Worm (Caenorhabditis elegans) whole organism, young adult: Measurements from ENCODE around the gene K08H2.5.

Source experiments
- B0035.1 ChIP-seq: sonication (generic microtip); optimal IDR thresholded peaks from 2 replicates; lab custom pipeline; 2016; ENCODE audit warnings: missing genetic modification characterization, mild to moderate bottlenecking, missing compliant biosample characterization, missing genotype, missing genetic modification reagents
- B0261.1 ChIP-seq: sonication (generic microtip); optimal IDR thresholded peaks from 2 replicates; lab custom pipeline; 2016; ENCODE audit warnings: mild to moderate bottlenecking, missing genetic modification characterization, moderate library complexity, missing compliant biosample characterization
- B0336.3 ChIP-seq: fragments of 200-800 bp; sonication (Bioruptor generic); IDR thresholded peaks from 2 replicates; pipeline ENCODE4 v1.3.6; 2022; ENCODE audit warnings: missing genetic modification characterization, missing compliant biosample characterization
- C06A6.2 ChIP-seq: fragments of 200-800 bp; sonication (Bioruptor generic); conservative IDR thresholded peaks from 2 replicates; pipeline ENCODE4 v1.3.6; 2022; ENCODE audit warnings: missing genetic modification characterization, missing compliant biosample characterization
- D2030.7 ChIP-seq: fragments of 200-800 bp; sonication (Bioruptor generic); IDR thresholded peaks from 2 replicates; pipeline ENCODE4 v1.3.6; 2022; ENCODE audit warnings: missing genetic modification reagents, missing genetic modification characterization, missing compliant biosample characterization
- F23B12.7 ChIP-seq: sonication (generic microtip); optimal IDR thresholded peaks from 2 replicates; lab custom pipeline; 2017; ENCODE audit warnings: missing genetic modification characterization, mild to moderate bottlenecking, missing compliant biosample characterization, antibody characterized with exemption, moderate library complexity; ENCODE audit not compliant: insufficient read depth
- F33H1.4 ChIP-seq: fragments of 200-800 bp; sonication (Bioruptor generic); IDR thresholded peaks from 2 replicates; pipeline ENCODE4 v1.3.6; 2022; ENCODE audit warnings: missing genetic modification reagents, missing genetic modification characterization, missing compliant biosample characterization
- F37B4.10 ChIP-seq: fragments of 200-800 bp; sonication (Bioruptor generic); IDR thresholded peaks from 2 replicates; pipeline ENCODE4 v1.3.6; 2022; ENCODE audit warnings: missing genetic modification characterization, missing compliant biosample characterization
- F52B5.7 ChIP-seq: sonication (generic microtip); optimal IDR thresholded peaks from 2 replicates; lab custom pipeline; 2016; ENCODE audit warnings: mild to moderate bottlenecking, missing genetic modification characterization, missing compliant biosample characterization
- T07F8.4 ChIP-seq: sonication (generic microtip); optimal IDR thresholded peaks from 2 replicates; lab custom pipeline; 2016; ENCODE audit warnings: mild to moderate bottlenecking, missing genetic modification characterization, moderate library complexity, missing compliant biosample characterization
- Y53F4B.3 ChIP-seq: fragments of 200-800 bp; sonication (Bioruptor generic); IDR thresholded peaks from 2 replicates; pipeline ENCODE4 v1.3.6; 2022; ENCODE audit warnings: missing genetic modification reagents, missing genetic modification characterization, missing compliant biosample characterization
- Y56A3A.18 ChIP-seq: fragments of 200-800 bp; sonication (Bioruptor generic); IDR thresholded peaks from 2 replicates; pipeline ENCODE4 v1.3.6; 2022; ENCODE audit warnings: missing genetic modification reagents, missing genetic modification characterization, missing compliant biosample characterization
- Y79H2A.3 ChIP-seq: fragments of 200-800 bp; sonication (Bioruptor generic); conservative IDR thresholded peaks from 2 replicates; pipeline ENCODE4 v1.3.6; 2022; ENCODE audit warnings: missing genetic modification reagents, missing genetic modification characterization, missing compliant biosample characterization
- ZK185.1 ChIP-seq: sonication (generic microtip); optimal IDR thresholded peaks from 2 replicates; lab custom pipeline; 2016; ENCODE audit warnings: mild to moderate bottlenecking, missing genetic modification characterization, missing compliant biosample characterization; ENCODE audit not compliant: poor library complexity, severe bottlenecking
- aptf-3 ChIP-seq: fragments of 200-800 bp; sonication (Bioruptor generic); IDR thresholded peaks from 2 replicates; pipeline ENCODE4 v1.3.6; 2022; ENCODE audit warnings: missing genetic modification characterization, missing compliant biosample characterization
- atf-7 ChIP-seq: sonication (generic microtip); optimal IDR thresholded peaks from 2 replicates; lab custom pipeline; 2017; ENCODE audit warnings: mild to moderate bottlenecking, missing genetic modification characterization, missing compliant biosample characterization
- athp-1 ChIP-seq: sonication (generic microtip); optimal IDR thresholded peaks from 2 replicates; lab custom pipeline; 2017; ENCODE audit warnings: mild to moderate bottlenecking, missing genetic modification characterization, missing compliant biosample characterization
- attf-6 ChIP-seq: fragments of 200-800 bp; sonication (Bioruptor generic); IDR thresholded peaks from 2 replicates; pipeline ENCODE4 v1.3.6; 2022; ENCODE audit warnings: missing genetic modification reagents, missing genetic modification characterization, missing compliant biosample characterization
- ccch-3 ChIP-seq: fragments of 200-800 bp; sonication (Bioruptor generic); optimal IDR thresholded peaks from 2 replicates; lab custom pipeline; 2018; ENCODE audit warnings: mild to moderate bottlenecking, missing genetic modification characterization, missing compliant biosample characterization
- ceh-27 ChIP-seq: fragments of 200-800 bp; sonication (Bioruptor generic); optimal IDR thresholded peaks from 2 replicates; lab custom pipeline; 2018; ENCODE audit warnings: mild to moderate bottlenecking, missing genetic modification characterization, moderate library complexity, missing compliant biosample characterization
- ceh-40 ChIP-seq: fragments of 200-800 bp; sonication (Bioruptor generic); IDR thresholded peaks from 2 replicates; pipeline ENCODE4 v1.3.6; 2022; ENCODE audit warnings: missing genetic modification characterization, missing compliant biosample characterization
- ceh-79 ChIP-seq: sonication (generic microtip); optimal IDR thresholded peaks from 2 replicates; lab custom pipeline; 2017; ENCODE audit warnings: mild to moderate bottlenecking, missing genetic modification characterization, missing compliant biosample characterization
- dox-1 ChIP-seq: fragments of 200-800 bp; sonication (Bioruptor generic); IDR thresholded peaks from 2 replicates; pipeline ENCODE4 v1.3.6; 2022; ENCODE audit warnings: missing genetic modification reagents, missing genetic modification characterization, missing compliant biosample characterization
- efl-1 ChIP-seq: fragments of 150-350 bp; optimal IDR thresholded peaks from 2 replicates; lab custom pipeline; 2014; ENCODE audit warnings: missing biosample characterization, missing genetic modification reagents, missing genetic modification characterization
- ekl-4 ChIP-seq: fragments of 200-800 bp; sonication (Bioruptor generic); IDR thresholded peaks from 2 replicates; pipeline ENCODE4 v1.3.6; 2022; ENCODE audit warnings: missing genetic modification reagents, missing genetic modification characterization, missing compliant biosample characterization
- hlh-26 ChIP-seq: fragments of 200-800 bp; sonication (Bioruptor generic); conservative IDR thresholded peaks from 2 replicates; pipeline ENCODE4 v1.3.6; 2022; ENCODE audit warnings: missing genetic modification reagents, missing genetic modification characterization, missing compliant biosample characterization
- hmg-1.2 ChIP-seq: fragments of 200-800 bp; sonication (Bioruptor generic); IDR thresholded peaks from 2 replicates; pipeline ENCODE4 v1.3.6; 2022; ENCODE audit warnings: missing genetic modification reagents, missing genetic modification characterization, missing compliant biosample characterization
- hsf-1 ChIP-seq: fragments of 200-800 bp; sonication (Bioruptor generic); IDR thresholded peaks from 2 replicates; pipeline ENCODE4 v1.3.6; 2022; ENCODE audit warnings: missing genetic modification reagents, missing genetic modification characterization, missing compliant biosample characterization
- lin-26 ChIP-seq: fragments of 200-800 bp; sonication (Bioruptor generic); IDR thresholded peaks from 2 replicates; pipeline ENCODE4 v1.3.6; 2022; ENCODE audit warnings: missing genetic modification reagents, missing genetic modification characterization, missing compliant biosample characterization
- lsl-1 ChIP-seq: fragments of 200-800 bp; sonication (Bioruptor generic); optimal IDR thresholded peaks from 2 replicates; lab custom pipeline; 2018; ENCODE audit warnings: mild to moderate bottlenecking, missing genetic modification characterization, moderate library complexity, missing compliant biosample characterization
- mes-4 ChIP-seq: sonication (generic microtip); optimal IDR thresholded peaks from 2 replicates; lab custom pipeline; 2016; ENCODE audit warnings: missing genotype, missing genetic modification characterization, missing compliant biosample characterization
- mxl-1 ChIP-seq: sonication (generic microtip); optimal IDR thresholded peaks from 2 replicates; lab custom pipeline; 2016; ENCODE audit warnings: missing genetic modification characterization, missing compliant biosample characterization
- nfya-2 ChIP-seq: fragments of 200-800 bp; sonication (Bioruptor generic); IDR thresholded peaks from 2 replicates; pipeline ENCODE4 v1.3.6; 2022; ENCODE audit warnings: missing genetic modification reagents, missing genetic modification characterization, missing compliant biosample characterization
- nhr-27 ChIP-seq: fragments of 200-800 bp; sonication (Bioruptor generic); optimal IDR thresholded peaks from 2 replicates; lab custom pipeline; 2018; ENCODE audit warnings: mild to moderate bottlenecking, missing genetic modification characterization, moderate library complexity, missing compliant biosample characterization
- nhr-80 ChIP-seq: sonication (generic microtip); optimal IDR thresholded peaks from 2 replicates; lab custom pipeline; 2016; ENCODE audit warnings: missing genetic modification characterization, missing compliant biosample characterization
- rcor-1 ChIP-seq: fragments of 200-800 bp; sonication (Bioruptor generic); IDR thresholded peaks from 2 replicates; pipeline ENCODE4 v1.3.6; 2022; ENCODE audit warnings: missing genetic modification reagents, missing genetic modification characterization, missing compliant biosample characterization
- rec-8 ChIP-seq, 2 experiments: sonication (generic microtip); optimal IDR thresholded peaks; 2 replicates each; lab custom pipeline; 2016; ENCODE audit warnings: mild to moderate bottlenecking in 2 of 2, missing genetic modification characterization in 2 of 2, missing genetic modification reagents in 2 of 2, missing genotype in 2 of 2, missing biosample characterization in 1 of 2, missing compliant biosample characterization in 1 of 2, moderate library complexity in 1 of 2
- repo-1 ChIP-seq: sonication (generic microtip); optimal IDR thresholded peaks from 2 replicates; lab custom pipeline; 2017; ENCODE audit warnings: mild to moderate bottlenecking, missing genetic modification characterization, missing compliant biosample characterization
- rpc-1 ChIP-seq, 2 experiments: fragments of 150-350 bp in 1 of 2; sonication (generic microtip) in 1 of 2; optimal IDR thresholded peaks; 2 replicates each; lab custom pipeline; 2014 to 2018; ENCODE audit warnings: missing biosample characterization in 1 of 2, missing genetic modification characterization in 1 of 2, missing genetic modification reagents in 1 of 2, missing genotype in 1 of 2
- snpc-4 ChIP-seq, 5 experiments: fragments of 150-350 bp in 1 of 5; sonication (generic microtip) in 4 of 5; optimal IDR thresholded peaks; 2 replicates each; lab custom pipeline; 2014 to 2018; ENCODE audit warnings: missing genetic modification characterization in 5 of 5, missing biosample characterization in 3 of 5, antibody characterized with exemption in 2 of 5, mild to moderate bottlenecking in 2 of 5, missing compliant biosample characterization in 2 of 5, missing genotype in 2 of 5, moderate library complexity in 2 of 5, missing genetic modification reagents in 1 of 5
- sptf-2 ChIP-seq: fragments of 200-800 bp; sonication (Bioruptor generic); optimal IDR thresholded peaks from 2 replicates; lab custom pipeline; 2018; ENCODE audit warnings: mild to moderate bottlenecking, missing genetic modification characterization, missing compliant biosample characterization
- unc-130 ChIP-seq: sonication (generic microtip); optimal IDR thresholded peaks from 2 replicates; lab custom pipeline; 2016; ENCODE audit warnings: missing genetic modification reagents, missing genetic modification characterization, missing compliant biosample characterization
- xnd-1 ChIP-seq: sonication (generic microtip); optimal IDR thresholded peaks from 2 replicates; lab custom pipeline; 2016; ENCODE audit warnings: missing genotype, missing genetic modification reagents, missing genetic modification characterization, missing compliant biosample characterization
- zim-3 ChIP-seq: sonication (generic microtip); optimal IDR thresholded peaks from 2 replicates; lab custom pipeline; 2017; ENCODE audit warnings: mild to moderate bottlenecking, missing genetic modification characterization, moderate library complexity, missing compliant biosample characterization
- ztf-18 ChIP-seq: sonication (generic microtip); optimal IDR thresholded peaks from 2 replicates; lab custom pipeline; 2016; ENCODE audit warnings: missing genotype, mild to moderate bottlenecking, missing genetic modification characterization, missing compliant biosample characterization
- ztf-26 ChIP-seq: sonication (generic microtip); optimal IDR thresholded peaks from 2 replicates; lab custom pipeline; 2017; ENCODE audit warnings: missing genetic modification characterization, missing compliant biosample characterization

K08H2.5 gene

ce11 chrX:13284091-13284490, 42.0 kb upstream of the K08H2.5 start, which contains the start of gene cyp-14A4:
Gene cyp-14A4 (minus strand): TSS chrX:13284197.
- TF ChIP-seq lsl-1 (GFP tag; lab: Kevin White, UChicago) (no peak), xnd-1 (tag; lab: Kevin White, UChicago) (no peak), rec-8 (tag; optimal IDR thresholded peaks at IDR 0.05; lab: Kevin White, UChicago) (no peak), F33H1.4 (GFP tag; lab: Robert Waterston, UW) (no peak), nfya-2 (GFP tag; lab: Robert Waterston, UW) (no peak), nhr-27 (no peak), rcor-1 (GFP tag; lab: Robert Waterston, UW) (no peak), hlh-26 (GFP tag; lab: Robert Waterston, UW) (no peak)

ce11 chrX:13283462-13283861, 41.3 kb upstream of the K08H2.5 start:
- TF ChIP-seq Y56A3A.18 (GFP tag; lab: Robert Waterston, UW), result peak; percentile 57; the same call in 1 of the 2 replicates
- TF ChIP-seq ceh-40 (GFP tag; lab: Robert Waterston, UW), result 0 out of 2 replicates have a peak, but pooled peaks have one; percentile 27
- TF ChIP-seq mes-4 (tag; lab: Kevin White, UChicago), result peak; percentile 51
- TF ChIP-seq efl-1, result no peak
- peak; percentile 13 for TF ChIP-seq unc-130 (GFP tag; lab: Kevin White, UChicago)
- peak; percentile 18 for TF ChIP-seq ccch-3 (GFP tag; lab: Kevin White, UChicago)
- TF ChIP-seq snpc-4 (GFP tag; optimal IDR thresholded peaks at IDR 0.05; lab: Kevin White, UChicago), result peak; percentile 11
- peak in 1 of 4 experiments; percentile 34 for TF ChIP-seq snpc-4 (tag; optimal IDR thresholded peaks at IDR 0.05; lab: Kevin White, UChicago)
- peak; percentile 22; the same call in 1 of the 2 replicates for TF ChIP-seq rcor-1 (GFP tag; lab: Robert Waterston, UW)
- TF ChIP-seq B0261.1, result peak; percentile 83
- peak; percentile 81 for TF ChIP-seq mxl-1 (tag; lab: Kevin White, UChicago)
- no peak for TF ChIP-seq dox-1 (GFP tag; lab: Robert Waterston, UW)
- TF ChIP-seq athp-1 (tag; lab: Kevin White, UChicago), result peak; percentile 23
- no peak for TF ChIP-seq F37B4.10
- TF ChIP-seq ztf-18 (tag; lab: Kevin White, UChicago), result peak; percentile 65
- TF ChIP-seq atf-7 (tag; lab: Kevin White, UChicago), result no peak
- TF ChIP-seq Y79H2A.3 (GFP tag; lab: Robert Waterston, UW), result no peak
- TF ChIP-seq ztf-26 (tag; lab: Kevin White, UChicago), result peak; percentile 16
- peak; percentile 63 for TF ChIP-seq T07F8.4 (tag; lab: Kevin White, UChicago)
- peak; percentile 70; the same call in 1 of the 2 replicates for TF ChIP-seq aptf-3 (GFP tag; lab: Robert Waterston, UW)
- TF ChIP-seq sptf-2 (GFP tag; lab: Kevin White, UChicago), result no peak
- TF ChIP-seq nhr-80 (tag; lab: Kevin White, UChicago), result peak; percentile 4
- no peak for TF ChIP-seq B0336.3 (GFP tag; lab: Robert Waterston, UW)
- TF ChIP-seq hmg-1.2 (GFP tag; lab: Robert Waterston, UW), result peak; percentile 65
- peak; percentile 79 for TF ChIP-seq D2030.7 (GFP tag; lab: Robert Waterston, UW)
- no peak for TF ChIP-seq attf-6 (GFP tag; lab: Robert Waterston, UW)
- 0 out of 2 replicates have a peak, but pooled peaks have one; percentile 52 for TF ChIP-seq ekl-4
- no peak for TF ChIP-seq nhr-27
- peak; percentile 43 for TF ChIP-seq F23B12.7 (tag; lab: Kevin White, UChicago)
- peak; percentile 1 for TF ChIP-seq ceh-27
- no peak for TF ChIP-seq repo-1 (tag; lab: Kevin White, UChicago)
- TF ChIP-seq hsf-1 (GFP tag; lab: Robert Waterston, UW), result no peak
- TF ChIP-seq B0035.1 (tag; lab: Kevin White, UChicago), result peak; percentile 11
- TF ChIP-seq ZK185.1 (tag; lab: Kevin White, UChicago), result peak; percentile 48
- TF ChIP-seq zim-3 (tag; lab: Kevin White, UChicago), result peak; percentile 38
- TF ChIP-seq C06A6.2, result no peak
- peak; percentile 65 for TF ChIP-seq F52B5.7
- TF ChIP-seq Y53F4B.3 (GFP tag; lab: Robert Waterston, UW), result peak; percentile 49; the same call in 1 of the 2 replicates
- TF ChIP-seq rpc-1 (optimal IDR thresholded peaks at IDR 0.05; lab: Kevin White, UChicago), result peak; percentile 92
- TF ChIP-seq rpc-1 (tag; optimal IDR thresholded peaks at IDR 0.05; lab: Kevin White, UChicago), result peak; percentile 97
- peak; percentile 95 for TF ChIP-seq lin-26
- peak; percentile 17 for TF ChIP-seq ceh-79 (tag; lab: Kevin White, UChicago)
